Fruit fly (Drosophila melanogaster) whole organism, embryonic: Measurements from ENCODE around the gene CG42449.

ENCODE experiments used
- Awh ChIP-seq: fragments of 200-800 bp; sonication (Bioruptor generic); IDR thresholded peaks from 2 replicates; pipeline ENCODE4, ENCODE4 v1.3.6; 2022; ENCODE audit warnings: missing biosample characterization, missing genetic modification characterization
- BEAF-32 ChIP-seq: fragments of 200-800 bp; sonication (Bioruptor generic); optimal IDR thresholded peaks from 3 replicates; lab custom pipeline; 2017; ENCODE audit warnings: missing biosample characterization, missing genetic modification characterization, mild to moderate bottlenecking, moderate library complexity, missing genetic modification reagents
- Bdp1 ChIP-seq: fragments of 200-800 bp; sonication (Bioruptor generic); optimal IDR thresholded peaks from 3 replicates; lab custom pipeline; 2016; ENCODE audit warnings: missing biosample characterization, missing genetic modification characterization
- CG10959 ChIP-seq: fragments of 200-800 bp; sonication (Bioruptor generic); IDR thresholded peaks from 2 replicates; pipeline ENCODE4 v1.3.6; 2022; ENCODE audit warnings: missing biosample characterization, missing genetic modification characterization
- CG11247 ChIP-seq: fragments of 200-800 bp; sonication (Bioruptor generic); IDR thresholded peaks from 2 replicates; pipeline ENCODE4 v1.3.6; 2022; ENCODE audit warnings: missing biosample characterization, missing genetic modification characterization
- CG11398 ChIP-seq: fragments of 200-800 bp; sonication (Bioruptor generic); optimal IDR thresholded peaks from 2 replicates; lab custom pipeline; 2016; ENCODE audit warnings: missing biosample characterization, missing genetic modification characterization
- CG13287 ChIP-seq: fragments of 200-800 bp; sonication (Bioruptor generic); IDR thresholded peaks from 2 replicates; pipeline ENCODE4 v1.3.6; 2022; ENCODE audit warnings: missing biosample characterization, missing genetic modification characterization; ENCODE audit not compliant: partially characterized antibody
- CG2116 ChIP-seq: fragments of 200-800 bp; sonication (Bioruptor generic); optimal IDR thresholded peaks from 3 replicates; lab custom pipeline; 2018; ENCODE audit warnings: missing biosample characterization, mild to moderate bottlenecking, missing genetic modification characterization
- CG31224 ChIP-seq: fragments of 200-800 bp; sonication (Bioruptor generic); IDR thresholded peaks from 2 replicates; pipeline ENCODE4 v1.3.6; 2022; ENCODE audit warnings: missing biosample characterization, missing genetic modification characterization
- CG3281 ChIP-seq: fragments of 200-800 bp; sonication (Bioruptor generic); optimal IDR thresholded peaks from 3 replicates; lab custom pipeline; 2017; ENCODE audit warnings: missing biosample characterization, mild to moderate bottlenecking, missing genetic modification characterization
- CG34422 ChIP-seq: fragments of 200-800 bp; sonication (Bioruptor generic); IDR thresholded peaks from 3 replicates; pipeline ENCODE4 v1.3.6; 2022; ENCODE audit warnings: missing biosample characterization, missing genetic modification characterization
- CG4617 ChIP-seq: fragments of 200-800 bp; sonication (Bioruptor generic); optimal IDR thresholded peaks from 3 replicates; lab custom pipeline; 2016; ENCODE audit warnings: missing biosample characterization, missing genetic modification characterization, borderline replicate concordance
- CG5180 ChIP-seq: fragments of 200-800 bp; sonication (Bioruptor generic); optimal IDR thresholded peaks from 3 replicates; lab custom pipeline; 2017; ENCODE audit warnings: missing biosample characterization, missing genetic modification characterization, mild to moderate bottlenecking, moderate library complexity, missing genetic modification reagents
- CG6689 ChIP-seq: fragments of 200-800 bp; sonication (Bioruptor generic); IDR thresholded peaks from 2 replicates; pipeline ENCODE4 v1.3.6; 2022; ENCODE audit warnings: missing biosample characterization, missing genetic modification characterization
- CG7271 ChIP-seq: fragments of 200-800 bp; sonication (Bioruptor generic); optimal IDR thresholded peaks from 2 replicates; lab custom pipeline; 2018; ENCODE audit warnings: missing biosample characterization, mild to moderate bottlenecking, missing genetic modification characterization, moderate library complexity
- CG9437 ChIP-seq: fragments of 200-800 bp; sonication (Bioruptor generic); optimal IDR thresholded peaks from 2 replicates; lab custom pipeline; 2018; ENCODE audit warnings: missing biosample characterization, mild to moderate bottlenecking, missing genetic modification characterization
- CG9727 ChIP-seq: fragments of 200-800 bp; sonication (Bioruptor generic); optimal IDR thresholded peaks from 3 replicates; lab custom pipeline; 2017; ENCODE audit warnings: missing biosample characterization, mild to moderate bottlenecking, missing genetic modification characterization
- CTCF ChIP-seq: fragments of 200-800 bp; sonication (Bioruptor generic); optimal IDR thresholded peaks from 2 replicates; lab custom pipeline; 2017; ENCODE audit warnings: missing biosample characterization, mild to moderate bottlenecking, missing genetic modification characterization, moderate library complexity
- Deaf1 ChIP-seq: fragments of 200-800 bp; optimal IDR thresholded peaks from 3 replicates; lab custom pipeline; 2019; ENCODE audit warnings: missing biosample characterization, mild to moderate bottlenecking, missing genetic modification characterization, moderate library complexity
- Dek ChIP-seq: fragments of 200-800 bp; sonication (Bioruptor generic); optimal IDR thresholded peaks from 3 replicates; lab custom pipeline; 2019; ENCODE audit warnings: missing biosample characterization, mild to moderate bottlenecking, missing genetic modification characterization, moderate library complexity
- Dp ChIP-seq: fragments of 200-800 bp; sonication (Bioruptor generic); optimal IDR thresholded peaks from 2 replicates; lab custom pipeline; 2018; ENCODE audit warnings: missing biosample characterization, mild to moderate bottlenecking, missing genetic modification characterization, moderate library complexity
- E2f2 ChIP-seq: fragments of 200-800 bp; sonication (Bioruptor generic); IDR thresholded peaks from 2 replicates; pipeline ENCODE4 v1.3.6; 2022; ENCODE audit warnings: missing biosample characterization, missing genetic modification characterization
- Eip74EF ChIP-seq, 2 experiments: fragments of 200-800 bp in 1 of 2; fragments of >200 bp in 1 of 2; sonication (Bioruptor generic) in 1 of 2; optimal IDR thresholded peaks; 2 replicates each; lab custom pipeline; 2017 to 2019; ENCODE audit warnings: missing biosample characterization in 2 of 2, missing genetic modification characterization in 2 of 2, mild to moderate bottlenecking in 1 of 2, moderate library complexity in 1 of 2
- HLH4C ChIP-seq: fragments of 200-800 bp; sonication (Bioruptor generic); IDR thresholded peaks from 3 replicates; pipeline ENCODE4 v1.3.6; 2022; ENCODE audit warnings: missing biosample characterization, missing genetic modification characterization; ENCODE audit not compliant: partially characterized antibody
- Nf-YB ChIP-seq: fragments of 200-800 bp; sonication (Bioruptor generic); optimal IDR thresholded peaks from 3 replicates; lab custom pipeline; 2019; ENCODE audit warnings: missing biosample characterization, mild to moderate bottlenecking, missing genetic modification characterization, moderate library complexity
- Oli ChIP-seq: fragments of 200-800 bp; sonication (Bioruptor generic); optimal IDR thresholded peaks from 2 replicates; lab custom pipeline; 2018; ENCODE audit warnings: missing biosample characterization, mild to moderate bottlenecking, missing genetic modification characterization, moderate library complexity
- Scr ChIP-seq: fragments of 200-800 bp; sonication (Bioruptor generic); IDR thresholded peaks from 2 replicates; pipeline ENCODE4 v1.3.6; 2022; ENCODE audit warnings: missing biosample characterization, missing genetic modification characterization; ENCODE audit not compliant: partially characterized antibody
- Vsx1 ChIP-seq: fragments of 200-800 bp; sonication (Bioruptor generic); optimal IDR thresholded peaks from 2 replicates; lab custom pipeline; 2017; ENCODE audit warnings: missing biosample characterization, mild to moderate bottlenecking, missing genetic modification characterization, missing genetic modification reagents
- abd-A ChIP-seq: fragments of 200-800 bp; sonication (Bioruptor generic); optimal IDR thresholded peaks from 3 replicates; lab custom pipeline; 2019; ENCODE audit warnings: missing biosample characterization, mild to moderate bottlenecking, missing genetic modification characterization, moderate library complexity
- ato ChIP-seq: fragments of 200-800 bp; sonication (Bioruptor generic); IDR thresholded peaks from 2 replicates; pipeline ENCODE4 v1.3.6; 2022; ENCODE audit warnings: missing biosample characterization, missing genetic modification characterization; ENCODE audit not compliant: partially characterized antibody
- chinmo ChIP-seq: fragments of 200-800 bp; sonication (Bioruptor generic); IDR thresholded peaks from 4 replicates; pipeline ENCODE4 v1.3.6; 2022; ENCODE audit warnings: missing biosample characterization, missing genetic modification characterization; ENCODE audit not compliant: partially characterized antibody
- exex ChIP-seq: fragments of 200-800 bp; sonication (Bioruptor generic); optimal IDR thresholded peaks from 4 replicates; lab custom pipeline; 2018; ENCODE audit warnings: missing biosample characterization, mild to moderate bottlenecking, missing genetic modification characterization, moderate library complexity
- hbn ChIP-seq: fragments of 200-800 bp; sonication (Bioruptor generic); IDR thresholded peaks from 2 replicates; pipeline ENCODE4 v1.3.6; 2022; ENCODE audit warnings: missing biosample characterization, missing genetic modification characterization; ENCODE audit not compliant: partially characterized antibody
- jing ChIP-seq: fragments of 200-800 bp; sonication (Bioruptor generic); optimal IDR thresholded peaks from 2 replicates; lab custom pipeline; 2018; ENCODE audit warnings: missing biosample characterization, mild to moderate bottlenecking, missing genetic modification characterization
- luna ChIP-seq: fragments of 200-800 bp; sonication (Bioruptor generic); optimal IDR thresholded peaks from 2 replicates; lab custom pipeline; 2016; ENCODE audit warnings: missing biosample characterization, missing genetic modification characterization
- mld ChIP-seq: fragments of 200-800 bp; sonication (Bioruptor generic); IDR thresholded peaks from 3 replicates; pipeline ENCODE4 v1.3.6; 2022; ENCODE audit warnings: missing biosample characterization, missing genetic modification characterization; ENCODE audit not compliant: partially characterized antibody
- nerfin-1 ChIP-seq: fragments of 200-800 bp; sonication (Bioruptor generic); optimal IDR thresholded peaks from 3 replicates; lab custom pipeline; 2019; ENCODE audit warnings: missing biosample characterization, mild to moderate bottlenecking, missing genetic modification characterization, moderate library complexity
- oc ChIP-seq: fragments of 200-800 bp; sonication (Bioruptor generic); optimal IDR thresholded peaks from 2 replicates; lab custom pipeline; 2018; ENCODE audit warnings: missing biosample characterization, mild to moderate bottlenecking, missing genetic modification characterization, moderate library complexity
- pan ChIP-seq, 4 experiments: fragments of >200 bp in 3 of 4; fragments of 200-800 bp in 1 of 4; sonication (Bioruptor generic) in 1 of 4; optimal IDR thresholded peaks in 3 of 4; IDR thresholded peaks in 1 of 4; 2 replicates each; pipeline versions ENCODE4 v1.3.6 to Lab custom; 2017 to 2022; ENCODE audit warnings: missing biosample characterization in 2 of 4, missing genetic modification characterization in 2 of 4, mixed read lengths in 1 of 4
- peb ChIP-seq: fragments of 200-800 bp; sonication (Bioruptor generic); IDR thresholded peaks from 2 replicates; pipeline ENCODE4 v1.3.6; 2022; ENCODE audit warnings: missing biosample characterization, missing genetic modification characterization
- ranshi ChIP-seq: fragments of 200-800 bp; sonication (Bioruptor generic); IDR thresholded peaks from 2 replicates; pipeline ENCODE4 v1.3.6; 2022; ENCODE audit warnings: missing biosample characterization, missing genetic modification characterization
- rib ChIP-seq: fragments of 200-800 bp; sonication (Bioruptor generic); IDR thresholded peaks from 2 replicates; pipeline ENCODE4 v1.3.6; 2022; ENCODE audit warnings: missing biosample characterization, missing genetic modification characterization
- scrt ChIP-seq: fragments of 200-800 bp; sonication (Bioruptor generic); optimal IDR thresholded peaks from 2 replicates; lab custom pipeline; 2018; ENCODE audit warnings: missing biosample characterization, mild to moderate bottlenecking, missing genetic modification characterization, moderate library complexity
- sqz ChIP-seq: fragments of 200-800 bp; sonication (Bioruptor generic); optimal IDR thresholded peaks from 3 replicates; lab custom pipeline; 2018; ENCODE audit warnings: missing biosample characterization, mild to moderate bottlenecking, missing genetic modification characterization
- tio ChIP-seq: fragments of 200-800 bp; sonication (Bioruptor generic); optimal IDR thresholded peaks from 2 replicates; lab custom pipeline; 2017; ENCODE audit warnings: missing biosample characterization, missing genetic modification characterization, inconsistent platforms
- tll ChIP-seq, 2 experiments: fragments of 200-800 bp in 1 of 2; fragments of >200 bp in 1 of 2; sonication (Bioruptor generic) in 1 of 2; optimal IDR thresholded peaks; 2 replicates each; lab custom pipeline; 2017 to 2019; ENCODE audit warnings: missing biosample characterization in 2 of 2, missing genetic modification characterization in 2 of 2, mild to moderate bottlenecking in 1 of 2, moderate library complexity in 1 of 2
- ttk ChIP-seq: fragments of 200-800 bp; sonication (Bioruptor generic); IDR thresholded peaks from 2 replicates; pipeline ENCODE4 v2.1.2; 2022; ENCODE audit warnings: missing biosample characterization, missing genetic modification characterization

CG42449 gene

dm6 chrX:5679933-5680667 is 2.9 kb upstream of the CG42449 start, which contains the start of the genes Tre1 and Gr5a:
Gene Tre1, minus strand, starts transcription at chrX:5679977.
Gene Gr5a, plus strand, starts transcription at chrX:5680617.
- TF ChIP-seq CG11398 (GFP tag; lab: Kevin White, UChicago) (no peak), exex (tag; lab: Kevin White, UChicago) (no peak), Dek (tag; lab: Kevin White, UChicago) (no peak), CG2116 (peak; percentile 7), Deaf1 (tag; lab: Kevin White, UChicago) (no peak), CG9437 (GFP tag; lab: Kevin White, UChicago) (no peak), ranshi (no peak), tll (GFP tag; optimal IDR thresholded peaks at IDR 0.05; lab: Kevin White, UChicago) (no peak), Bdp1 (no peak), mld (GFP tag; lab: Robert Waterston, UW) (0 out of 3 replicates have a peak, but pooled peaks have one; percentile 28), Oli (no peak), jing (GFP tag; lab: Kevin White, UChicago) (no peak), chinmo (GFP tag; lab: Robert Waterston, UW) (no peak), BEAF-32 (peak; percentile 5), CG7271 (tag; lab: Kevin White, UChicago) (peak; percentile 10), CG6689 (GFP tag; lab: Robert Waterston, UW) (no peak), CG4617 (GFP tag; lab: Kevin White, UChicago) (no peak), luna (GFP tag; lab: Kevin White, UChicago) (no peak), nerfin-1 (no peak), abd-A (no peak), Vsx1 (GFP tag; lab: Kevin White, UChicago) (no peak), ttk (GFP tag; lab: Robert Waterston, UW) (no peak), Eip74EF (GFP tag; optimal IDR thresholded peaks at IDR 0.05; lab: Kevin White, UChicago) (no peak), Dp (peak; percentile 51), peb (GFP tag; lab: Robert Waterston, UW) (no peak), CG10959 (GFP tag; lab: Robert Waterston, UW) (no peak), pan (optimal IDR thresholded peaks at IDR 0.05; lab: Kevin White, UChicago) (no peak), pan (GFP tag; optimal IDR thresholded peaks at IDR 0.05 in 1 of 2, IDR thresholded peaks at IDR 0.05 in 1 of 2) (no peak), CG5180 (GFP tag; lab: Kevin White, UChicago) (peak; percentile 98), scrt (GFP tag; lab: Kevin White, UChicago) (no peak), CTCF (GFP tag; lab: Kevin White, UChicago) (no peak), CG31224 (GFP tag; lab: Robert Waterston, UW) (no peak), CG13287 (GFP tag; lab: Robert Waterston, UW) (peak; percentile 30; the same call in 1 of the 2 replicates), E2f2 (GFP tag; lab: Robert Waterston, UW) (peak; percentile 80), tio (GFP tag; lab: Kevin White, UChicago) (no peak), CG11247 (GFP tag; lab: Robert Waterston, UW) (no peak), ato (peak; percentile 42; the same call in 1 of the 2 replicates), rib (GFP tag; lab: Robert Waterston, UW) (no peak), hbn (GFP tag; lab: Robert Waterston, UW) (peak; percentile 38; the same call in 1 of the 2 replicates), HLH4C (GFP tag; lab: Robert Waterston, UW) (peak; percentile 41; the same call in 1 of the 3 replicates), oc (peak; percentile 31), Awh (no peak), CG34422 (GFP tag; lab: Robert Waterston, UW) (no peak), CG9727 (no peak), Nf-YB (no peak), Scr (peak; percentile 44; the same call in 1 of the 2 replicates), sqz (GFP tag; lab: Kevin White, UChicago) (no peak), CG3281 (GFP tag; lab: Kevin White, UChicago) (no peak)
